Fruit fly (Drosophila melanogaster): ENCODE results near the gene CG1116.
A peak's percentile ranks its signal among the peaks of the same experiment; 100 is the strongest.

CG1116 gene

dm6 chr3R:5214162-5214916 lies 5.1 kb upstream of the CG1116 start:
- no peak for TF ChIP-seq noc (tag; optimal IDR thresholded peaks at IDR 0.05)

DNA sequence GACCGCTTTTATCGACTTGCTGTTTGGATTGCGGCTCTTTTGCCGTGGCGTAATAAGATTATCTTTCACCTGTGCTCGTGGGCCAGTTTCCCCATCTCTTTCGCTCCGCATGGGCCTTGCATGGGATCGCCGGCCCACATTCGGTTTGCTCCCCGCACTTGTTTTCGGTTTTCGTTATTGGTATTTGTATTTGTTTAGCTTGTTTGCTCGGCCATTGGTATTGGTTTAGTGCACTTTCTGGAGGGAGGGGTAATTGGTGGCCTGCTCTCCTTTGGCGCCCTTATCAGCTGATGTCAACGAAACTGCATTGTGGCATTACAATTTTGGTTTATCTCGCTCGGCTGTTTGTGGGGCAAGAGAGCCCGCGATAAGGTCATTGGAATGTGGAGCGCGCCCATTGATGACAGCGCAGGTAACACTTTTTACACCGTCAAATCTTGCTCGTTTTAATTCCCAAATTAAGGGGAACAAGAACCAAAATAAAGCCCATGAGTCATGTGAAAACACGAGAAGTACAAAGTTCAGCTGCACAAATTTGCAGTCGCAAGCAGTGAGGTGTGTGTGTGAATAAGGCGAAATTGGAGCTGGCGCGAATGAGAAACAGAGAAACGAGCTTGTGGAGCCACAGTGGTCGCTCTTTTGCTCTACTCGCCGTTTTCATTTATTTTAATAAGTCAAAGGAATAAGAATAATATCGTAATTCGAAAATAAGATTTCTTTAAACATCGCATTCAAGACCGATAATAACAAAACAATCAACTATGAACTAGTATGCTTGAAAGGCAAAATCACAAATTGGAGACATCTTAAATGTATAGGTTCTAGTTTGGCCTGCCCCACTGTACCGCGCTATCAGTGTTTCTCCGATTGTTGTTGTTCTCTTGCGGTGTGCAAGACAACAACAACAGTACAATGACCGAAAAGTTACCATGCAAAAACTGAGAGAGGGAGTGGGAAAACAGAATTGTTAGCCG lies 3.8 kb upstream of the CG1116 start:
- TF ChIP-seq noc (tag; optimal IDR thresholded peaks at IDR 0.05): peak; percentile 25

- no peak for TF ChIP-seq noc (tag; optimal IDR thresholded peaks at IDR 0.05)
These were observed 3.1 kb upstream of the CG1116 start for dm6 chr3R:5216308-5216765.

- no peak for TF ChIP-seq noc (tag; optimal IDR thresholded peaks at IDR 0.05)
These were observed 2.2 kb upstream of the CG1116 start, which contains the start of gene cno for dm6 chr3R:5217278-5217714. cno (minus strand) TSS chr3R:5217456.

DNA sequence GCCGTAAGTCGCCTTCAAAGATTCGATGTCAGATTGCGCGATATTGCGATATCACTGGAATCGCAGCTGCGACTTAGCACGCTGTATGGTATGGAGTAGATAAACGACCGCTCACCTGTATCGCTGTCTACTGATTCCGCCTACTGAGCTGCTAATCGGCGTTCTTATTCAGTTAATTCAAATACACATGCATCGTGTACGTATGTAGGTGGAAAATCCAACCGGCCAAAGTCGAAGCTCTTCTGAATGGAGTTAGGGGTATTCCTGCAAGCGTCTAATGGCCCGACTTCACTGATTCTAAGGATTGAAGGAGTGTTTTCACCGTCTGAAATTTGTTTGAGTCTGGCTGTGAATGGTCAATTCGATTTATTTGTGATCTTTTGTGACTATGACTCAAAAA lies 3.7 kb downstream of the CG1116 start, which contains the start of gene CG2604:
TSS of gene CG2604 (minus strand) at position 231 of the 400 bp plus-strand sequence.
- TF ChIP-seq noc (tag; optimal IDR thresholded peaks at IDR 0.05): no peak

dm6 chr3R:5223839-5224238 lies 4.4 kb downstream of the CG1116 start, which contains the start of gene CG14664:
CG14664 (plus strand) TSS chr3R:5224139.
- no peak for TF ChIP-seq noc (tag; optimal IDR thresholded peaks at IDR 0.05)

DNA sequence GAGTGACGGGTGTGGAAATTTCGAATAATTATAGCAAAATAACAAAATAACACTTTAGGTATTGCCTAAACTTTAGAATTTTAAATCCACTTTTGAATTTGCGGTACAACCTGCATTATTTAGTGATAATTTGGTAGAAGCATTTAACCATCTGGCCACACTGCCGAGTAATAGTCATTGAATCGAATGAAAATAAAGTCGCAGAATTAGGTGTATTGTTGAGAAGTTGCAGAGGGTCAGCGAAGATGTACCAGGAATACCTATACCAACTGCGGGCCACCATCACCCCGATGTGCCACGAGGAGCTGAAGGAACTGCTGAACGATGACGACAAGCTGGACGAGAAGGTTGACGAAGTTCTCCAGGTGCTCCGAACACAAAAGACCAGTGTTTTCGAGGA lies 6.6 kb downstream of the CG1116 start, which contains the start of gene Vps37B:
TSS of gene Vps37B (plus strand) at position 134 of the 400 bp plus-strand sequence.
- no peak for TF ChIP-seq noc (tag; optimal IDR thresholded peaks at IDR 0.05)

dm6 chr3R:5229458-5229857 lies 10.0 kb downstream of the CG1116 start:
- TF ChIP-seq noc (tag; optimal IDR thresholded peaks at IDR 0.05): no peak

- TF ChIP-seq noc (tag; optimal IDR thresholded peaks at IDR 0.05): no peak
These were observed 12.1 kb downstream of the CG1116 start for dm6 chr3R:5231383-5232196.

dm6 chr3R:5232197-5232607 lies 12.7 kb downstream of the CG1116 start, which contains the start of the genes Kat60 and Mms19:
Kat60 (minus strand) TSS chr3R:5232209.
Mms19 (plus strand) TSS chr3R:5232543.
- peak; percentile 55 for TF ChIP-seq noc (tag; optimal IDR thresholded peaks at IDR 0.05)

dm6 chr3R:5237215-5237614 lies 17.8 kb downstream of the CG1116 start, which contains the start of gene rtp:
rtp (minus strand) TSS chr3R:5237315.
- no peak for TF ChIP-seq noc (tag; optimal IDR thresholded peaks at IDR 0.05)

dm6 chr3R:5240721-5241120 lies 21.3 kb downstream of the CG1116 start, which contains the start of gene CG33293:
CG33293 (minus strand) TSS chr3R:5240735.
- no peak for TF ChIP-seq noc (tag; optimal IDR thresholded peaks at IDR 0.05)

- no peak for TF ChIP-seq noc (tag; optimal IDR thresholded peaks at IDR 0.05)
These were observed 27.5 kb downstream of the CG1116 start for dm6 chr3R:5246950-5247349.

dm6 chr3R:5249308-5249707 lies 29.9 kb downstream of the CG1116 start:
- no peak for TF ChIP-seq noc (tag; optimal IDR thresholded peaks at IDR 0.05)

All from whole organism, larva.